Worm (Caenorhabditis elegans) whole organism, L3 larva: ENCODE data around the gene ins-2.
A peak's percentile ranks its signal among the peaks of the same experiment; 100 is the strongest.

Source experiments
- R02D3.7 ChIP-seq: fragments of 150-350 bp; optimal IDR thresholded peaks from 2 replicates; lab custom pipeline; 2014; ENCODE audit warnings: missing biosample characterization, missing genetic modification characterization
- ama-1 ChIP-seq: fragments of 150-350 bp; optimal IDR thresholded peaks from 2 replicates; lab custom pipeline; 2018
- ceh-28 ChIP-seq: fragments of 150-350 bp; optimal IDR thresholded peaks from 2 replicates; lab custom pipeline; 2014; ENCODE audit warnings: missing biosample characterization, missing genetic modification reagents, missing genetic modification characterization
- ceh-82 ChIP-seq: fragments of 150-350 bp; optimal IDR thresholded peaks from 2 replicates; lab custom pipeline; 2014; ENCODE audit warnings: missing biosample characterization, missing genetic modification characterization
- ceh-9 ChIP-seq: sonication (generic microtip); optimal IDR thresholded peaks from 2 replicates; lab custom pipeline; 2018; ENCODE audit warnings: missing biosample characterization, missing genetic modification characterization
- daf-12 ChIP-seq: fragments of 150-350 bp; optimal IDR thresholded peaks from 2 replicates; lab custom pipeline; 2014; ENCODE audit warnings: missing biosample characterization, missing genetic modification reagents, missing genetic modification characterization
- egl-27 ChIP-seq: sonication (generic microtip); optimal IDR thresholded peaks from 4 replicates; lab custom pipeline; 2017; ENCODE audit warnings: missing biosample characterization, missing genetic modification reagents, missing genetic modification characterization
- egl-5 ChIP-seq: fragments of 150-350 bp; optimal IDR thresholded peaks from 2 replicates; lab custom pipeline; 2017; ENCODE audit warnings: missing biosample characterization, missing genetic modification reagents, missing genetic modification characterization, inconsistent platforms
- elt-1 ChIP-seq: fragments of 150-350 bp; optimal IDR thresholded peaks from 2 replicates; lab custom pipeline; 2014; ENCODE audit warnings: missing biosample characterization, missing genetic modification characterization
- elt-2 ChIP-seq: sonication (generic microtip); optimal IDR thresholded peaks from 2 replicates; lab custom pipeline; 2016; ENCODE audit warnings: missing genetic modification reagents, mild to moderate bottlenecking, missing genetic modification characterization, missing compliant biosample characterization
- eor-1 ChIP-seq, 2 experiments: fragments of 150-350 bp; optimal IDR thresholded peaks; 2 replicates each; lab custom pipeline; 2014 to 2018; ENCODE audit warnings: missing biosample characterization in 2 of 2, missing genetic modification characterization in 2 of 2
- fkh-10 ChIP-seq: sonication (generic microtip); optimal IDR thresholded peaks from 2 replicates; lab custom pipeline; 2017; ENCODE audit warnings: missing biosample characterization, missing genetic modification reagents, missing genetic modification characterization
- fos-1 ChIP-seq: fragments of 150-350 bp; optimal IDR thresholded peaks from 2 replicates; lab custom pipeline; 2014; ENCODE audit warnings: missing biosample characterization, missing genetic modification characterization
- hmg-11 ChIP-seq: sonication (generic microtip); optimal IDR thresholded peaks from 2 replicates; lab custom pipeline; 2016; ENCODE audit warnings: missing genetic modification characterization, missing compliant biosample characterization
- lin-39 ChIP-seq: fragments of 150-350 bp; optimal IDR thresholded peaks from 2 replicates; lab custom pipeline; 2018; ENCODE audit warnings: missing biosample characterization, missing genetic modification reagents, missing genetic modification characterization
- mdl-1 ChIP-seq: fragments of 150-350 bp; optimal IDR thresholded peaks from 2 replicates; lab custom pipeline; 2014; ENCODE audit warnings: missing biosample characterization, missing genetic modification characterization
- mml-1 ChIP-seq: fragments of 150-350 bp; sonication (generic microtip); optimal IDR thresholded peaks from 3 replicates; lab custom pipeline; 2014; ENCODE audit warnings: missing biosample characterization, missing genetic modification characterization
- nfya-1 ChIP-seq: sonication (generic microtip); optimal IDR thresholded peaks from 2 replicates; lab custom pipeline; 2017; ENCODE audit warnings: missing genetic modification characterization, mild to moderate bottlenecking, missing compliant biosample characterization, antibody characterized with exemption, moderate library complexity; ENCODE audit not compliant: insufficient read depth
- nhr-11 ChIP-seq: fragments of 150-350 bp; optimal IDR thresholded peaks from 2 replicates; lab custom pipeline; 2014; ENCODE audit warnings: missing biosample characterization, missing genetic modification characterization
- nhr-12 ChIP-seq: fragments of 150-350 bp; optimal IDR thresholded peaks from 2 replicates; lab custom pipeline; 2014; ENCODE audit warnings: missing biosample characterization, missing genetic modification characterization
- nhr-23 ChIP-seq: fragments of 150-350 bp; optimal IDR thresholded peaks from 2 replicates; lab custom pipeline; 2014; ENCODE audit warnings: missing biosample characterization, missing genetic modification reagents, missing genetic modification characterization
- nhr-237 ChIP-seq: fragments of 150-350 bp; optimal IDR thresholded peaks from 2 replicates; lab custom pipeline; 2014; ENCODE audit warnings: missing biosample characterization, missing genetic modification characterization
- nhr-67 ChIP-seq: fragments of 150-350 bp; optimal IDR thresholded peaks from 2 replicates; lab custom pipeline; 2014; ENCODE audit warnings: missing biosample characterization, missing genetic modification characterization
- nhr-77 ChIP-seq: fragments of 150-350 bp; optimal IDR thresholded peaks from 2 replicates; lab custom pipeline; 2014; ENCODE audit warnings: missing biosample characterization, missing genetic modification characterization
- pha-4 ChIP-seq: fragments of 150-350 bp; optimal IDR thresholded peaks from 2 replicates; lab custom pipeline; 2014; ENCODE audit warnings: missing biosample characterization, missing genetic modification reagents, missing genetic modification characterization
- sea-2 ChIP-seq: fragments of 150-350 bp; sonication (generic microtip); optimal IDR thresholded peaks from 4 replicates; lab custom pipeline; 2014; ENCODE audit warnings: missing biosample characterization, missing genetic modification reagents, missing genetic modification characterization
- skn-1 ChIP-seq: fragments of 150-350 bp; optimal IDR thresholded peaks from 2 replicates; lab custom pipeline; 2014; ENCODE audit warnings: missing biosample characterization, missing genetic modification characterization
- snpc-4 ChIP-seq: fragments of 150-350 bp; optimal IDR thresholded peaks from 2 replicates; lab custom pipeline; 2014; ENCODE audit warnings: missing biosample characterization, missing genetic modification characterization
- tbx-2 ChIP-seq: sonication (generic microtip); optimal IDR thresholded peaks from 2 replicates; lab custom pipeline; 2016; ENCODE audit warnings: mild to moderate bottlenecking, missing genetic modification characterization, missing compliant biosample characterization
- unc-62 ChIP-seq: fragments of 150-350 bp; sonication (generic microtip); optimal IDR thresholded peaks from 4 replicates; lab custom pipeline; 2014; ENCODE audit warnings: missing biosample characterization, missing genetic modification reagents, missing genetic modification characterization
- zag-1 ChIP-seq: fragments of 150-350 bp; optimal IDR thresholded peaks from 2 replicates; lab custom pipeline; 2014; ENCODE audit warnings: missing biosample characterization, missing genetic modification characterization
- ztf-11 ChIP-seq: fragments of 150-350 bp; optimal IDR thresholded peaks from 2 replicates; lab custom pipeline; 2014; ENCODE audit warnings: missing biosample characterization, missing genetic modification characterization

ins-2 gene

DNA sequence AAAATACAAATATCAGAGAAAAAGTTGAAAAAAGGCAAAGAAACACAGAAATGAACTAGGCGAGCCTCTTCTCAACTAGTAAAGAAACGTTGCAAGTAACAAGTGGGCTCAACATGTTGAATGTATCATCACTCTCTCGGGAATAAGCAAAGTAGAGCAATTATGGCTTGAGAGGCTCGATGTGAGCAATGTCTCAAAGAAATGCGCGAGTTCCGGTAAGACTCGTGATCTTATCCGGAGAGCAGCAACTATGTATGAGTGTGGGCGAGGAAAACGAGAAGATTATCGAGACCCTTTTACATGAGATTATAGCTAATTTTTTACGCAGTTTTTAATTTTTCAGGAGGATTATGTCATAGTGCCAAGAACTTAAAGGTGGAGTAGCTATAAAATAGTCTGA, 36.1 kb upstream of the ins-2 start:
- TF ChIP-seq lin-39 (tag; lab: Kevin White, UChicago) (peak; percentile 54), nhr-237 (tag; lab: Kevin White, UChicago) (no peak), tbx-2 (tag; lab: Kevin White, UChicago) (no peak), mdl-1 (tag; lab: Kevin White, UChicago) (no peak), nhr-11 (no peak), elt-2 (tag; lab: Kevin White, UChicago) (no peak), nhr-67 (no peak), egl-27 (tag; lab: Kevin White, UChicago) (no peak), nfya-1 (peak; percentile 35), sea-2 (no peak), elt-1 (tag; lab: Kevin White, UChicago) (no peak), daf-12 (no peak), ztf-11 (no peak), R02D3.7 (tag; lab: Kevin White, UChicago) (no peak)

- TF ChIP-seq lin-39 (tag; lab: Kevin White, UChicago) (peak; percentile 39), egl-5 (peak; percentile 30), unc-62 (GFP tag; lab: Kevin White, UChicago) (peak; percentile 12), nfya-1 (peak; percentile 14), R02D3.7 (tag; lab: Kevin White, UChicago) (no peak)
Observed at ce11 chrII:5955638-5956167, 32.6 kb upstream of the ins-2 start.

DNA sequence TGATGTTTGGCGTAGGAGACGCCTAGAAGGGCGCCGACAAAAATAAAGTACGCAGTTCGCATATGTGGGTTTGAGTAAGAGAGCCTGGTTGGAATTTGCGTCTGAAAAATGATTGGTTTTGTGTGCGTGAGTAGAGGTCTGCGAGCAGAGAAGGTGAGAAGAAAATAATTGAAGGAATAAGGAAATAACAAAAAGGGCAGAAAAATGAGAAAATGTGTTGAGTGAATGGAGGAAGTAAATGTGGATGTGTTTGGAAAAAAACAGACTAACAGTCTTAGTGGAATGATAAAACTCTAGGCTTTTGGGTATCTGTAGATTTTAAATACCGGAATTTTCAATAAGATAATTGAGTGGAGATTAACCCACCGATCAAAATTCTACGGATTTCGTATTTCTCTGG, 31.7 kb upstream of the ins-2 start, which contains the start of gene casy-1:
casy-1 (minus strand) TSS at position 101 of the 400 bp plus-strand sequence.
- TF ChIP-seq unc-62 (GFP tag; lab: Kevin White, UChicago) (no peak), ama-1 (lab: Kevin White, UChicago) (no peak), eor-1 (tag; optimal IDR thresholded peaks at IDR 0.05; lab: Kevin White, UChicago) (no peak), ceh-82 (tag; lab: Kevin White, UChicago) (no peak), pha-4 (tag; lab: Kevin White, UChicago) (no peak), nhr-237 (tag; lab: Kevin White, UChicago) (no peak), nfya-1 (no peak), snpc-4 (tag; lab: Kevin White, UChicago) (no peak), skn-1 (tag; lab: Kevin White, UChicago) (no peak), ceh-9 (tag; lab: Kevin White, UChicago) (no peak), nhr-12 (tag; lab: Kevin White, UChicago) (no peak), daf-12 (no peak)

ce11 chrII:5957803-5958367, 30.4 kb upstream of the ins-2 start:
- no peak for TF ChIP-seq nhr-11
- peak; percentile 21 for TF ChIP-seq hmg-11
- TF ChIP-seq sea-2: no peak
- no peak for TF ChIP-seq daf-12
- TF ChIP-seq zag-1: no peak
- no peak for TF ChIP-seq egl-5
- TF ChIP-seq ama-1 (lab: Kevin White, UChicago): no peak
- TF ChIP-seq ceh-82 (tag; lab: Kevin White, UChicago): no peak
- no peak for TF ChIP-seq nhr-237 (tag; lab: Kevin White, UChicago)
- peak; percentile 54 for TF ChIP-seq fkh-10 (GFP tag; lab: Kevin White, UChicago)

ce11 chrII:5959575-5960119, 28.7 kb upstream of the ins-2 start:
- TF ChIP-seq eor-1 (tag; optimal IDR thresholded peaks at IDR 0.05; lab: Kevin White, UChicago) (no peak), nhr-77 (tag; lab: Kevin White, UChicago) (no peak), nhr-23 (tag; lab: Kevin White, UChicago) (no peak), ceh-28 (tag; lab: Kevin White, UChicago) (no peak), mml-1 (tag; lab: Kevin White, UChicago) (no peak), unc-62 (GFP tag; lab: Kevin White, UChicago) (no peak), fos-1 (tag; lab: Kevin White, UChicago) (no peak)
